Fruit fly (Drosophila melanogaster): ENCODE measurements around the gene CG4653.

DNA sequence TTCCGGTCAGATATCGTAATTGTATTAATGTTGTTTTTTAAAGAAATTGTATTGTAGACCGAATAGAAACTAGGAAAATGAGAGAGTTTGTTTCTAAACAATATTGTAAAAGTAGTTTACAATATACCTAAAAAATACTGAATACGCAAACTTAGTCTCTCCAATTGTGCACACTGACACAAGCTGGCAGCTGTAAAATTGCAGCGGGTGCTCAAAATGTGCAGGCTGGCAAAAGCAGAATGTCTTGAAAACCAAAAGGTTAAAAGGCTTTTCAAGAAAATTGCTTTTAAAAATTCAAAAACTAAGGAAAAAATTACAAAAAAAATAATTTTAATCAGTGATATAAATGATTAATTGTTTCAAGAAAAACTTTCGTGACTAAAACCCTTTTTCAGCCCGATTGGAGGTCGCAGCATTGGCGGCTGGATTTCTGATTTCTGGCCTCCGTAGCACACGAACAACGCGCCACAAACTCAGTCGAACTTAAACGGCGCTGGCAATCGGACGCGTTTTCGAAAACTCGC is 8.2 kb upstream of the CG4653 start, which contains the start of gene CG4678:
- TF ChIP-seq h (optimal IDR thresholded peaks at IDR 0.05) (no peak), psq (optimal IDR thresholded peaks at IDR 0.05) (no peak), Sin3A (optimal IDR thresholded peaks at IDR 0.05) (no peak), ttk (optimal IDR thresholded peaks at IDR 0.05) (no peak)

All from Kc167 (cell line).